Worm (Caenorhabditis elegans) whole organism, young adult: ENCODE results near the gene clec-141.

Experiments used
- attf-3 ChIP-seq: fragments of 200-800 bp; sonication (Bioruptor generic); conservative IDR thresholded peaks from 2 replicates; pipeline ENCODE4 v1.3.6; 2022; ENCODE audit warnings: missing genetic modification reagents, missing genetic modification characterization, missing compliant biosample characterization
- chd-7 ChIP-seq: sonication (generic microtip); optimal IDR thresholded peaks from 2 replicates; lab custom pipeline; 2016; ENCODE audit warnings: mild to moderate bottlenecking, missing genetic modification characterization, moderate library complexity, missing compliant biosample characterization
- mes-4 ChIP-seq: sonication (generic microtip); optimal IDR thresholded peaks from 2 replicates; lab custom pipeline; 2016; ENCODE audit warnings: missing genotype, missing genetic modification characterization, missing compliant biosample characterization

DNA sequence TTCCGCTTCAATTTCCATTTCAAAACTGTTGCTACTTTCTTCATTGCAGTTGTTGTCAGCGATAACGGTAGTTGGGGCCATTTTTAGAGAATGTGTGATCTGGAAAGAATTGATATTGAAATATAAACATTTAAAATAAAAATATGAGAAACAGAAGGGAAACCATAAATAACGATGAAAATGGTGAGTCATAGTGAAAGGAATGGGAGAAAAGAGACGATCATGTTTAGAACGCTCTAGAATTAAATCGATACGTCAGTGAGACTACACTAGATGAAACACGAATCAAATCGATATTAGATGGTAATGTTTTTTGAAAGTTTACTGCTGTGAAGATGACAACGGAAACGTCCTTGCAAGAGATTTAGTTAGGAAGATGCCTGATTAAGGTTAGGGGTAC lies 1.5 kb upstream of the clec-141 start, which contains the start of the genes EEED8.12 and EEED8.4:
- no peak for TF ChIP-seq attf-3 (GFP tag; lab: Robert Waterston, UW)
- no peak for TF ChIP-seq chd-7 (tag; lab: Kevin White, UChicago)
- no peak for TF ChIP-seq mes-4
